Worm (Caenorhabditis elegans) whole organism, L3 larva: ENCODE data around the gene ZC196.9.
"Not testable (repeated sequence)": the region's sequence is repeated elsewhere in the genome, so short reads cannot be mapped to it uniquely, and the experiment has no call there.

Source experiments
- ZK546.5 ChIP-seq: sonication (generic microtip); optimal IDR thresholded peaks from 2 replicates; lab custom pipeline; 2017; ENCODE audit warnings: missing biosample characterization, missing genetic modification characterization
- aly-2 ChIP-seq: fragments of 150-350 bp; optimal IDR thresholded peaks from 2 replicates; lab custom pipeline; 2014; ENCODE audit warnings: missing biosample characterization, missing genetic modification characterization
- ceh-16 ChIP-seq: sonication (generic microtip); optimal IDR thresholded peaks from 2 replicates; lab custom pipeline; 2017; ENCODE audit warnings: missing biosample characterization, missing genetic modification characterization
- ceh-9 ChIP-seq: sonication (generic microtip); optimal IDR thresholded peaks from 2 replicates; lab custom pipeline; 2018; ENCODE audit warnings: missing biosample characterization, missing genetic modification characterization
- fkh-10 ChIP-seq: sonication (generic microtip); optimal IDR thresholded peaks from 2 replicates; lab custom pipeline; 2017; ENCODE audit warnings: missing biosample characterization, missing genetic modification reagents, missing genetic modification characterization
- hmg-11 ChIP-seq: sonication (generic microtip); optimal IDR thresholded peaks from 2 replicates; lab custom pipeline; 2016; ENCODE audit warnings: missing genetic modification characterization, missing compliant biosample characterization
- nfya-1 ChIP-seq: sonication (generic microtip); optimal IDR thresholded peaks from 2 replicates; lab custom pipeline; 2017; ENCODE audit warnings: missing genetic modification characterization, mild to moderate bottlenecking, missing compliant biosample characterization, antibody characterized with exemption, moderate library complexity; ENCODE audit not compliant: insufficient read depth
- nhr-11 ChIP-seq: fragments of 150-350 bp; optimal IDR thresholded peaks from 2 replicates; lab custom pipeline; 2014; ENCODE audit warnings: missing biosample characterization, missing genetic modification characterization
- nhr-237 ChIP-seq: fragments of 150-350 bp; optimal IDR thresholded peaks from 2 replicates; lab custom pipeline; 2014; ENCODE audit warnings: missing biosample characterization, missing genetic modification characterization
- nhr-28 ChIP-seq: fragments of 150-350 bp; optimal IDR thresholded peaks from 2 replicates; lab custom pipeline; 2014; ENCODE audit warnings: missing biosample characterization, missing genetic modification characterization
- pha-4 ChIP-seq: fragments of 150-350 bp; optimal IDR thresholded peaks from 2 replicates; lab custom pipeline; 2014; ENCODE audit warnings: missing biosample characterization, missing genetic modification reagents, missing genetic modification characterization
- pqm-1 ChIP-seq: fragments of 150-350 bp; optimal IDR thresholded peaks from 2 replicates; lab custom pipeline; 2017; ENCODE audit warnings: missing biosample characterization, missing genetic modification characterization, inconsistent platforms
- skn-1 ChIP-seq: fragments of 150-350 bp; optimal IDR thresholded peaks from 2 replicates; lab custom pipeline; 2014; ENCODE audit warnings: missing biosample characterization, missing genetic modification characterization
- unc-62 ChIP-seq: fragments of 150-350 bp; sonication (generic microtip); optimal IDR thresholded peaks from 4 replicates; lab custom pipeline; 2014; ENCODE audit warnings: missing biosample characterization, missing genetic modification reagents, missing genetic modification characterization

- not testable (repeated sequence) for TF ChIP-seq unc-62 (GFP tag; lab: Kevin White, UChicago); nhr-28 (tag; lab: Kevin White, UChicago); pha-4 (tag; lab: Kevin White, UChicago); nhr-11 (tag; lab: Kevin White, UChicago); skn-1 (tag; lab: Kevin White, UChicago); ZK546.5; nhr-237; nfya-1; ceh-9 (tag; lab: Kevin White, UChicago); fkh-10 (GFP tag; lab: Kevin White, UChicago); aly-2 (tag; lab: Kevin White, UChicago); pqm-1 (tag; lab: Kevin White, UChicago); ceh-16 (tag; lab: Kevin White, UChicago); hmg-11
Measured at ce11 chrV:8726228-8726627, 749 bp downstream of the ZC196.9 start, which contains the start of gene droe-8.
